Worm (Caenorhabditis elegans): Measurements from ENCODE around the gene T07G12.2.

DNA sequence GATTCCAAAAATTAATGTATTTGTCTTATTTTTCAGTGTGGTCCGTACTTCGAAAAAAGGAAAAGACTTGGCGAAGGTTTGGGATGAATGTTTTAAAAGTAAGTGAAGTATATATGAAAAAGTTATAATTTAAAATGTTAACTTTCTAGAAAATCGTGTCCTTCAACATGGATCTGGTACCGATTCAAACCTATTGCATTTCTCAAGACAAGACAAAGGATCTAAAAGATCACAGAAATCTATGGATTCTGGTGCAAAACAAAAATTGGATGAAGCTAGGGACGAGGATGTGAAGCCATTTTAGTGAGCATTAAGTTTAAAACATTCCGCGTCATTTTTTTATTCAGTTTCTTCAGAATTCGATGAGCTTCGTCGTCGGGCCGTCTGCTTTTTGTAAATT, 24.4 kb downstream of the T07G12.2 start, which contains the start of gene zim-2:
- TF ChIP-seq ekl-4 (GFP tag; IDR thresholded peaks at IDR 0.05) = no peak
- TF ChIP-seq lsy-27 (tag; optimal IDR thresholded peaks at IDR 0.05; ENCODE audit: borderline replicate concordance, insufficient read depth) = no peak
- no peak for TF ChIP-seq nhr-120 (GFP tag; IDR thresholded peaks at IDR 0.05)
- no peak for TF ChIP-seq snpc-1.3 (tag; optimal IDR thresholded peaks at IDR 0.05; ENCODE audit: insufficient read depth)
- no peak for TF ChIP-seq nhr-90 (tag; optimal IDR thresholded peaks at IDR 0.05)
- no peak for TF ChIP-seq ztf-22 (GFP tag; optimal IDR thresholded peaks at IDR 0.05)
- TF ChIP-seq xnd-1 (tag; optimal IDR thresholded peaks at IDR 0.05) = no peak
- no peak for TF ChIP-seq madf-10 (tag; optimal IDR thresholded peaks at IDR 0.05)
- no peak for TF ChIP-seq ceh-79 (tag; optimal IDR thresholded peaks at IDR 0.05)
